Worm (Caenorhabditis elegans) whole organism, mixed stage, embryonic: ENCODE measurements around the gene C38C5.1.

Source experiments
- elt-1 ChIP-seq: sonication (generic microtip); optimal IDR thresholded peaks from 2 replicates; lab custom pipeline; 2017; ENCODE audit warnings: missing genetic modification characterization, mild to moderate bottlenecking, missing compliant biosample characterization, antibody characterized with exemption, moderate library complexity, borderline replicate concordance; ENCODE audit not compliant: insufficient read depth
- lsy-2 ChIP-seq: fragments of 150-350 bp; optimal IDR thresholded peaks from 2 replicates; lab custom pipeline; 2014; ENCODE audit warnings: missing biosample characterization, missing genetic modification characterization
- nhr-28 ChIP-seq: fragments of 150-350 bp; optimal IDR thresholded peaks from 2 replicates; lab custom pipeline; 2014; ENCODE audit warnings: missing biosample characterization, missing genetic modification characterization

DNA sequence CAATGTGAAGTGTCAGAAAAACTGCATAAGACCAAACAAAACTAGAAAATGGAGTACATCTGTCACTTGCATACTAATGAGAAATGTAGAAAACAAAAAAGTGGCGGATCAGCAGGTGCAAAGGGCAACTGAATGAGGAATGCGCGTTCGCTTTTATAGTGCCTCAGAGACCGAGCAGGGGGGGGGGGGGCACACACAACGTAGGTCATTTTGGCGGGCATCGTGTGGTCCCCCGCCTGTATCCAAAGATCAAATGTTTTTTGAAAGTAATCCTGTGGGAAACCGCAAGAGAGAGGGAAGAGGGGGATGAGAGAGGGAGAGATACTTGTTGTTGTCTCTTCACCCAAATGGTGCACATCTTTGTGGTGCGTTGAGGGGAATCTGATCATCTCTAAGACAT, 39.5 kb upstream of the C38C5.1 start:
- TF ChIP-seq elt-1 (tag; lab: Kevin White, UChicago) (no peak), nhr-28 (no peak), lsy-2 (tag; lab: Kevin White, UChicago) (no peak)
